Worm (Caenorhabditis elegans) whole organism, midembryonic: ENCODE measurements around the gene daf-11.

Source experiments
- T22C8.4 ChIP-seq: fragments of 200-800 bp; sonication (Bioruptor generic); IDR thresholded peaks from 2 replicates; pipeline ENCODE4 v1.3.6; 2022; ENCODE audit warnings: missing genetic modification characterization, missing compliant biosample characterization
- cog-1 ChIP-seq: sonication (generic microtip); optimal IDR thresholded peaks from 2 replicates; lab custom pipeline; 2016; ENCODE audit warnings: missing genetic modification characterization, missing compliant biosample characterization
- flt-1 ChIP-seq: fragments of 200-800 bp; sonication (Bioruptor generic); IDR thresholded peaks from 2 replicates; pipeline ENCODE4 v1.3.6; 2022; ENCODE audit warnings: missing genetic modification characterization, missing compliant biosample characterization
- klf-2 ChIP-seq: fragments of 200-800 bp; sonication (Bioruptor generic); conservative IDR thresholded peaks from 2 replicates; pipeline ENCODE4 v1.3.6; 2022; ENCODE audit warnings: missing genetic modification reagents, missing genetic modification characterization, missing compliant biosample characterization
- med-1 ChIP-seq: sonication (generic microtip); optimal IDR thresholded peaks from 2 replicates; lab custom pipeline; 2017; ENCODE audit warnings: missing genetic modification characterization, mild to moderate bottlenecking, missing compliant biosample characterization, antibody characterized with exemption, missing genetic modification reagents; ENCODE audit not compliant: insufficient read depth
- ref-1 ChIP-seq: fragments of 200-800 bp; sonication (Bioruptor generic); conservative IDR thresholded peaks from 2 replicates; pipeline ENCODE4 v1.3.6; 2022; ENCODE audit warnings: missing genetic modification reagents, missing genetic modification characterization, missing compliant biosample characterization
- tab-1 ChIP-seq: fragments of 200-800 bp; sonication (Bioruptor generic); IDR thresholded peaks from 2 replicates; pipeline ENCODE4 v1.3.6; 2022; ENCODE audit warnings: missing genetic modification characterization, missing compliant biosample characterization
- ztf-23 ChIP-seq: fragments of 200-800 bp; sonication (Bioruptor generic); IDR thresholded peaks from 2 replicates; pipeline ENCODE4 v1.3.6; 2022; ENCODE audit warnings: missing genetic modification reagents, missing genetic modification characterization, missing compliant biosample characterization
- ztf-29 ChIP-seq: fragments of 200-800 bp; sonication (Bioruptor generic); IDR thresholded peaks from 2 replicates; pipeline ENCODE4 v1.3.6; 2022; ENCODE audit warnings: missing genetic modification reagents, missing genetic modification characterization, missing compliant biosample characterization

DNA sequence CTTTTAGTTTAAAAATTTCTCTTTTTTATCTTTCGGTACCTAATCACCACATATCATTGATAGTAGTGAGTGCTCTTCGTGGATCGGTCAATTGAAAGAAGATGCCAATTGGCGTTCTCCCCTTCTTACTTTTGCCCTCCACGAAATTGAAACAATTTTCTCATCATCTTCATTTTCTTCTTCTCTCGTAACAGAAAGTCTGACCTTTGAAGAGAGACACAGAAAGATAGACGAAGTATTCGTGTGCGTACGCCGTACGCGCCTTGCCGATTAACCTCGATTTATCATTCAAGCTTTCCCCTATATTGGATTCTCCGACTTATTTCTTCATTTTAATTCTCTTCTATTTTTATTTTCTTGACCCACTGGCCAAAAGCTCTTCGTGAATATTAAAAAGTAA lies 48.4 kb downstream of the daf-11 start:
- TF ChIP-seq ztf-29 (GFP tag; lab: Robert Waterston, UW) (no peak), flt-1 (GFP tag; lab: Robert Waterston, UW) (no peak), tab-1 (GFP tag; lab: Robert Waterston, UW) (no peak), ztf-23 (GFP tag; lab: Robert Waterston, UW) (no peak), med-1 (no peak), ref-1 (GFP tag; lab: Robert Waterston, UW) (no peak), cog-1 (tag; lab: Kevin White, UChicago) (no peak), klf-2 (no peak), T22C8.4 (GFP tag; lab: Robert Waterston, UW) (no peak)
